In the genomic region with DNA sequence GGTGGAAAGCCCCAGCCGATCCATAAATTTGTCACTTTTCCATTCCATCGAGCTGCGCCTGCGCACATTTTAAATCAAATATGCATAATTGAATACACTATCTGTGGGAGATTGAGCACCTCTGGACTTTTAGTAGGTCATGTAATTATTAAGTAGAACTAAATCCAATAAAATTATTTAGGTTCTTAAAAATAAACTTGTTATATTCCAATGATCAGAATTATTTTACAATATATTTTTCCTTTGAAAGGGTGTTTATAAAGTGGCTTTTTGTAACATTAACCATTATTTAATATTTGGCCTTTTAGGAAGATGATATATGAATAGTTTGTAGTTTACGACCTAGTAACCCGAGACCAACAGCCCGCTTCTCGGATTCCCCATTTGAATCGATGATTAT, we compare ENCODE assay signal across 1 fruit fly cellular context.
TF ChIP-seq lines count a peak whose summit lies in the region.

No protein-coding gene starts in this region.

TF ChIP-seq in whole organism, embryonic, 481 proteins besides CTCF, POLR2A, EP300 and RAD21 (continued from another document):
- peak; percentile 30 for TF ChIP-seq unpg (GFP tag; optimal IDR thresholded peaks at IDR 0.05; lab: Kevin White, UChicago)
- no peak for TF ChIP-seq B-H2 (GFP tag; optimal IDR thresholded peaks at IDR 0.05; lab: Kevin White, UChicago)
- TF ChIP-seq CG10979 (tag; optimal IDR thresholded peaks at IDR 0.05; lab: Kevin White, UChicago): peak; percentile 38
- TF ChIP-seq Dp (GFP tag; optimal IDR thresholded peaks at IDR 0.05; lab: Kevin White, UChicago): no peak
- peak in 1 of 3 experiments; percentile 5 for TF ChIP-seq lola (GFP tag; optimal IDR thresholded peaks at IDR 0.05; lab: Kevin White, UChicago)
- TF ChIP-seq H2.0 (GFP tag; IDR thresholded peaks at IDR 0.05; lab: Robert Waterston, UW): no peak
